Worm (Caenorhabditis elegans): Measurements from ENCODE around the gene daf-3.

DNA sequence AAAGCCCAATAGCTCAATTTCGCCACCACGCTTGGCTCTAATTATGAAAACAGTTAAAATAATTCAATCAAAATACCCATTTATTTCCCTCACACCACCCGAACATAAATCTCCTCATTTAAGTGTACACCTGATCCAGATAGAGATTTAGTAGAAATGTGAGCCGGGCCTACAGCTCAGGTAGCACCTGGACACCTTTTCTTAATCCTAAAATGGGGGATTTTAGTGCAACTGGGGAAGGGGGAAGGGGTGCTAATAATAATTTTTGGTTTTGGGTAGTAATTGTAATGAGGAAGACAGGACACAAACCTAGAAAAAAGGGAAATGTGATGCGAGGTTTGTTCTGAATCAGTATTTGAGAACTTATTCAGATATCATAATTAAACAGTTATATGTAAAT lies 28.3 kb upstream of the daf-3 start:
- TF ChIP-seq dao-5 (tag; optimal IDR thresholded peaks at IDR 0.05) (no peak), him-1 (tag; optimal IDR thresholded peaks at IDR 0.05) (no peak), W03F9.2 (tag; optimal IDR thresholded peaks at IDR 0.05) (no peak)
